Fruit fly (Drosophila melanogaster) whole organism, embryonic: Measurements from ENCODE around the gene CG32195.

ENCODE experiments used
- CG10209 ChIP-seq: fragments of 200-800 bp; sonication (Bioruptor generic); optimal IDR thresholded peaks from 3 replicates; lab custom pipeline; 2017; ENCODE audit warnings: missing biosample characterization, mild to moderate bottlenecking, missing genetic modification characterization, missing genetic modification reagents
- CG10267 ChIP-seq: fragments of 200-800 bp; sonication (Bioruptor generic); optimal IDR thresholded peaks from 2 replicates; lab custom pipeline; 2018; ENCODE audit warnings: missing biosample characterization, mild to moderate bottlenecking, missing genetic modification characterization, moderate library complexity
- CG10274 ChIP-seq: fragments of 200-800 bp; sonication (Bioruptor generic); optimal IDR thresholded peaks from 3 replicates; lab custom pipeline; 2017; ENCODE audit warnings: missing biosample characterization, mild to moderate bottlenecking, missing genetic modification characterization
- CG10565 ChIP-seq: fragments of 200-800 bp; sonication (Bioruptor generic); optimal IDR thresholded peaks from 3 replicates; lab custom pipeline; 2016; ENCODE audit warnings: missing biosample characterization, mild to moderate bottlenecking, missing genetic modification characterization
- CG12769 ChIP-seq: fragments of 200-800 bp; sonication (Bioruptor generic); optimal IDR thresholded peaks from 2 replicates; lab custom pipeline; 2019; ENCODE audit warnings: missing biosample characterization, mild to moderate bottlenecking, missing genetic modification characterization, moderate library complexity
- CG13287 ChIP-seq: fragments of 200-800 bp; sonication (Bioruptor generic); IDR thresholded peaks from 2 replicates; pipeline ENCODE4 v1.3.6; 2022; ENCODE audit warnings: missing biosample characterization, missing genetic modification characterization; ENCODE audit not compliant: partially characterized antibody
- CG1529 ChIP-seq: fragments of 200-800 bp; sonication (Bioruptor generic); optimal IDR thresholded peaks from 3 replicates; lab custom pipeline; 2018; ENCODE audit warnings: missing biosample characterization, missing genetic modification characterization
- CG15514 ChIP-seq: fragments of 200-800 bp; sonication (Bioruptor generic); optimal IDR thresholded peaks from 3 replicates; lab custom pipeline; 2017; ENCODE audit warnings: missing biosample characterization, missing genetic modification characterization, mild to moderate bottlenecking, moderate library complexity, missing genetic modification reagents
- CG16815 ChIP-seq: fragments of 200-800 bp; sonication (Bioruptor generic); optimal IDR thresholded peaks from 3 replicates; lab custom pipeline; 2017; ENCODE audit warnings: missing biosample characterization, mild to moderate bottlenecking, missing genetic modification characterization
- CG2678 ChIP-seq: fragments of 200-800 bp; sonication (Bioruptor generic); optimal IDR thresholded peaks from 3 replicates; lab custom pipeline; 2019; ENCODE audit warnings: missing biosample characterization, mild to moderate bottlenecking, missing genetic modification characterization, moderate library complexity
- CG3407 ChIP-seq: fragments of 200-800 bp; sonication (Bioruptor generic); optimal IDR thresholded peaks from 2 replicates; lab custom pipeline; 2018; ENCODE audit warnings: missing biosample characterization, mild to moderate bottlenecking, missing genetic modification characterization
- CG3838 ChIP-seq: fragments of 200-800 bp; sonication (Bioruptor generic); optimal IDR thresholded peaks from 3 replicates; lab custom pipeline; 2016; ENCODE audit warnings: missing biosample characterization, missing genetic modification characterization
- CG4282 ChIP-seq: fragments of 200-800 bp; sonication (Bioruptor generic); optimal IDR thresholded peaks from 2 replicates; lab custom pipeline; 2016; ENCODE audit warnings: missing biosample characterization, missing genetic modification characterization
- CG7271 ChIP-seq: fragments of 200-800 bp; sonication (Bioruptor generic); optimal IDR thresholded peaks from 2 replicates; lab custom pipeline; 2018; ENCODE audit warnings: missing biosample characterization, mild to moderate bottlenecking, missing genetic modification characterization, moderate library complexity
- CG8388 ChIP-seq: fragments of 200-800 bp; sonication (Bioruptor generic); optimal IDR thresholded peaks from 2 replicates; lab custom pipeline; 2019; ENCODE audit warnings: missing biosample characterization, mild to moderate bottlenecking, missing genetic modification characterization, moderate library complexity
- CoRest ChIP-seq: fragments of 200-800 bp; sonication (Bioruptor generic); optimal IDR thresholded peaks from 3 replicates; lab custom pipeline; 2018; ENCODE audit warnings: missing biosample characterization, mild to moderate bottlenecking, missing genetic modification characterization, moderate library complexity
- Dref ChIP-seq: fragments of 200-800 bp; sonication (Bioruptor generic); IDR thresholded peaks from 2 replicates; pipeline ENCODE4 v1.3.6; 2022; ENCODE audit warnings: missing biosample characterization, missing genetic modification characterization
- H2.0 ChIP-seq: fragments of 200-800 bp; sonication (Bioruptor generic); IDR thresholded peaks from 2 replicates; pipeline ENCODE4 v1.3.6; 2022; ENCODE audit warnings: missing biosample characterization, missing genetic modification characterization
- HmgZ ChIP-seq: fragments of 200-800 bp; sonication (Bioruptor generic); optimal IDR thresholded peaks from 2 replicates; lab custom pipeline; 2018; ENCODE audit warnings: missing biosample characterization, mild to moderate bottlenecking, missing genetic modification characterization
- Hmx ChIP-seq: fragments of 200-800 bp; sonication (Bioruptor generic); optimal IDR thresholded peaks from 2 replicates; lab custom pipeline; 2016; ENCODE audit warnings: missing biosample characterization, missing genetic modification characterization
- Lhr ChIP-seq: fragments of 200-800 bp; sonication (Bioruptor generic); optimal IDR thresholded peaks from 3 replicates; lab custom pipeline; 2017; ENCODE audit warnings: mild to moderate bottlenecking, missing biosample characterization, missing genetic modification reagents, missing genetic modification characterization
- Lim3 ChIP-seq: fragments of 200-800 bp; sonication (Bioruptor generic); IDR thresholded peaks from 2 replicates; pipeline ENCODE4 v1.3.6; 2022; ENCODE audit warnings: missing biosample characterization, missing genetic modification characterization
- Mad ChIP-seq: fragments of 200-800 bp; sonication (Bioruptor generic); optimal IDR thresholded peaks from 2 replicates; lab custom pipeline; 2016; ENCODE audit warnings: missing biosample characterization, missing genetic modification characterization
- PHDP ChIP-seq: fragments of 200-800 bp; sonication (Bioruptor generic); optimal IDR thresholded peaks from 3 replicates; lab custom pipeline; 2018; ENCODE audit warnings: missing biosample characterization, mild to moderate bottlenecking, missing genetic modification characterization, moderate library complexity
- Ravus ChIP-seq: fragments of 200-800 bp; sonication (Bioruptor generic); IDR thresholded peaks from 2 replicates; pipeline ENCODE4 v1.3.6; 2022; ENCODE audit warnings: missing biosample characterization, missing genetic modification characterization
- Trl ChIP-seq, 3 experiments: fragments of >200 bp in 2 of 3; fragments of 200-800 bp in 1 of 3; sonication (Bioruptor generic) in 1 of 3; optimal IDR thresholded peaks; 2 replicates in 1 of 3; 3 replicates in 2 of 3; lab custom pipeline; 2016 to 2017; ENCODE audit warnings: missing biosample characterization in 1 of 3, missing genetic modification characterization in 1 of 3
- al ChIP-seq: fragments of 200-800 bp; sonication (Bioruptor generic); IDR thresholded peaks from 2 replicates; pipeline ENCODE4 v1.3.6; 2022; ENCODE audit warnings: missing biosample characterization, missing genetic modification characterization
- ase ChIP-seq: fragments of 200-800 bp; sonication (Bioruptor generic); IDR thresholded peaks from 3 replicates; pipeline ENCODE4 v1.3.6; 2022; ENCODE audit warnings: missing biosample characterization, missing genetic modification characterization
- az2 ChIP-seq: fragments of 200-800 bp; sonication (Bioruptor generic); optimal IDR thresholded peaks from 3 replicates; lab custom pipeline; 2016; ENCODE audit warnings: missing biosample characterization, missing genetic modification characterization
- ci ChIP-seq: fragments of 200-800 bp; sonication (Bioruptor generic); IDR thresholded peaks from 3 replicates; pipeline ENCODE4 v1.3.6; 2022; ENCODE audit warnings: missing biosample characterization, missing genetic modification characterization
- cwo ChIP-seq: fragments of 200-800 bp; sonication (Bioruptor generic); optimal IDR thresholded peaks from 3 replicates; lab custom pipeline; 2017; ENCODE audit warnings: missing biosample characterization, missing genetic modification characterization, mild to moderate bottlenecking, moderate library complexity, missing genetic modification reagents
- dimm ChIP-seq: fragments of 200-800 bp; sonication (Bioruptor generic); IDR thresholded peaks from 2 replicates; pipeline ENCODE4 v1.3.6; 2022; ENCODE audit warnings: missing biosample characterization, missing genetic modification characterization
- emc ChIP-seq: fragments of 200-800 bp; sonication (Bioruptor generic); optimal IDR thresholded peaks from 2 replicates; lab custom pipeline; 2016; ENCODE audit warnings: missing biosample characterization, missing genetic modification characterization
- eyg ChIP-seq: fragments of 200-800 bp; sonication (Bioruptor generic); optimal IDR thresholded peaks from 3 replicates; lab custom pipeline; 2016; ENCODE audit warnings: missing biosample characterization, missing genetic modification characterization
- gcm ChIP-seq: fragments of 200-800 bp; sonication (Bioruptor generic); optimal IDR thresholded peaks from 2 replicates; lab custom pipeline; 2019; ENCODE audit warnings: missing biosample characterization, mild to moderate bottlenecking, missing genetic modification characterization, moderate library complexity
- her ChIP-seq: fragments of 200-800 bp; sonication (Bioruptor generic); optimal IDR thresholded peaks from 2 replicates; lab custom pipeline; 2016; ENCODE audit warnings: missing biosample characterization, missing genetic modification characterization
- knrl ChIP-seq: fragments of 200-800 bp; sonication (Bioruptor generic); IDR thresholded peaks from 3 replicates; pipeline ENCODE4 v1.3.6; 2022; ENCODE audit warnings: missing biosample characterization, missing genetic modification characterization; ENCODE audit not compliant: partially characterized antibody
- lilli ChIP-seq: fragments of 200-800 bp; sonication (Bioruptor generic); optimal IDR thresholded peaks from 3 replicates; lab custom pipeline; 2016; ENCODE audit warnings: missing biosample characterization, missing genetic modification characterization
- lola ChIP-seq, 3 experiments: fragments of >200 bp in 2 of 3; fragments of 200-800 bp in 1 of 3; sonication (Bioruptor generic) in 1 of 3; optimal IDR thresholded peaks; 2 replicates each; lab custom pipeline; 2017 to 2019; ENCODE audit warnings: missing biosample characterization in 3 of 3, missing genetic modification characterization in 3 of 3, mild to moderate bottlenecking in 1 of 3, moderate library complexity in 1 of 3
- maf-S ChIP-seq: fragments of 200-800 bp; sonication (Bioruptor generic); optimal IDR thresholded peaks from 2 replicates; lab custom pipeline; 2016; ENCODE audit warnings: missing biosample characterization, missing genetic modification characterization
- onecut ChIP-seq: fragments of 200-800 bp; sonication (Bioruptor generic); IDR thresholded peaks from 2 replicates; pipeline ENCODE4 v1.3.6; 2022; ENCODE audit warnings: missing biosample characterization, missing genetic modification characterization
- pros ChIP-seq: fragments of 200-800 bp; sonication (Bioruptor generic); optimal IDR thresholded peaks from 3 replicates; lab custom pipeline; 2019; ENCODE audit warnings: missing biosample characterization, mild to moderate bottlenecking, missing genetic modification characterization, moderate library complexity
- run ChIP-seq: fragments of 200-800 bp; sonication (Bioruptor generic); optimal IDR thresholded peaks from 3 replicates; lab custom pipeline; 2018; ENCODE audit warnings: missing biosample characterization, mild to moderate bottlenecking, missing genetic modification characterization
- sens-2 ChIP-seq: fragments of 200-800 bp; sonication (Bioruptor generic); IDR thresholded peaks from 2 replicates; pipeline ENCODE4 v1.3.6; 2022; ENCODE audit warnings: missing biosample characterization, missing genetic modification characterization
- ssp ChIP-seq: fragments of 200-800 bp; sonication (Bioruptor generic); IDR thresholded peaks from 2 replicates; pipeline ENCODE4 v1.3.6; 2022; ENCODE audit warnings: missing biosample characterization, missing genetic modification characterization
- trem ChIP-seq: fragments of 200-800 bp; optimal IDR thresholded peaks from 3 replicates; lab custom pipeline; 2019; ENCODE audit warnings: missing biosample characterization, mild to moderate bottlenecking, missing genetic modification characterization, moderate library complexity
- ttk ChIP-seq: fragments of 200-800 bp; sonication (Bioruptor generic); IDR thresholded peaks from 2 replicates; pipeline ENCODE4 v2.1.2; 2022; ENCODE audit warnings: missing biosample characterization, missing genetic modification characterization
- tx ChIP-seq: fragments of 200-800 bp; sonication (Bioruptor generic); optimal IDR thresholded peaks from 2 replicates; lab custom pipeline; 2016; ENCODE audit warnings: missing biosample characterization, missing genetic modification characterization
- yki ChIP-seq: fragments of >200 bp; optimal IDR thresholded peaks from 3 replicates; lab custom pipeline; 2018
- zen2 ChIP-seq: fragments of 200-800 bp; sonication (Bioruptor generic); IDR thresholded peaks from 3 replicates; pipeline ENCODE4 v1.3.6; 2022; ENCODE audit warnings: missing biosample characterization, missing genetic modification characterization; ENCODE audit not compliant: partially characterized antibody
- zf30C ChIP-seq: fragments of 200-800 bp; sonication (Bioruptor generic); optimal IDR thresholded peaks from 3 replicates; lab custom pipeline; 2018; ENCODE audit warnings: missing biosample characterization, mild to moderate bottlenecking, missing genetic modification characterization

Gene CG32195

dm6 chr3L:18062959-18063510, 49.7 kb upstream of the CG32195 start (continued):
- TF ChIP-seq onecut (GFP tag; lab: Robert Waterston, UW) = no peak
- TF ChIP-seq CoRest (tag; lab: Kevin White, UChicago) = peak; percentile 60
- TF ChIP-seq gcm (GFP tag; lab: Kevin White, UChicago) = peak; percentile 19
- no peak for TF ChIP-seq CG2678 (tag; lab: Kevin White, UChicago)
- TF ChIP-seq zen2 (GFP tag; lab: Robert Waterston, UW) = no peak
- no peak for TF ChIP-seq CG12769 (tag; lab: Kevin White, UChicago)
- no peak for TF ChIP-seq Lim3 (GFP tag; lab: Robert Waterston, UW)
- no peak for TF ChIP-seq eyg
- TF ChIP-seq HmgZ (tag; lab: Kevin White, UChicago) = no peak
- peak; percentile 27 for TF ChIP-seq cwo
- no peak for TF ChIP-seq CG15514
- TF ChIP-seq ci (GFP tag; lab: Robert Waterston, UW) = no peak
- no peak for TF ChIP-seq CG3838 (GFP tag; lab: Kevin White, UChicago)
- TF ChIP-seq Lhr (GFP tag; lab: Kevin White, UChicago) = no peak
- TF ChIP-seq CG1529 (GFP tag; lab: Kevin White, UChicago) = no peak
- TF ChIP-seq dimm = no peak
- no peak for TF ChIP-seq maf-S
- peak; percentile 26 for TF ChIP-seq zf30C (GFP tag; lab: Kevin White, UChicago)
- TF ChIP-seq PHDP = no peak
- TF ChIP-seq CG8388 = peak; percentile 17
- no peak for TF ChIP-seq Hmx (GFP tag; lab: Kevin White, UChicago)
- TF ChIP-seq sens-2 (GFP tag; lab: Robert Waterston, UW) = no peak
- no peak for TF ChIP-seq CG3407 (GFP tag; lab: Kevin White, UChicago)
- TF ChIP-seq Dref = no peak
- TF ChIP-seq Mad (GFP tag; lab: Kevin White, UChicago) = no peak
- TF ChIP-seq knrl = no peak
- no peak for TF ChIP-seq tx
- TF ChIP-seq CG13287 (GFP tag; lab: Robert Waterston, UW) = peak; percentile 25; the same call in 1 of the 2 replicates
- TF ChIP-seq her = no peak
- TF ChIP-seq H2.0 (GFP tag; lab: Robert Waterston, UW) = no peak
- TF ChIP-seq ttk (GFP tag; lab: Robert Waterston, UW) = no peak
- TF ChIP-seq Ravus (GFP tag; lab: Robert Waterston, UW) = no peak
- TF ChIP-seq ase = no peak
- no peak for TF ChIP-seq CG7271 (tag; lab: Kevin White, UChicago)
- no peak for TF ChIP-seq al (GFP tag; lab: Robert Waterston, UW)
- TF ChIP-seq CG10274 (GFP tag; lab: Kevin White, UChicago) = no peak
- TF ChIP-seq trem (tag; lab: Kevin White, UChicago) = no peak
- peak; percentile 28 for TF ChIP-seq az2 (GFP tag; lab: Kevin White, UChicago)
- TF ChIP-seq lilli (GFP tag; lab: Kevin White, UChicago) = no peak
- no peak for TF ChIP-seq ssp (GFP tag; lab: Robert Waterston, UW)
- TF ChIP-seq CG10565 (GFP tag; lab: Kevin White, UChicago) = no peak
- peak; percentile 78 to 84 for TF ChIP-seq Trl (optimal IDR thresholded peaks at IDR 0.05; lab: Kevin White, UChicago)
- no peak for TF ChIP-seq Trl (GFP tag; optimal IDR thresholded peaks at IDR 0.05; lab: Kevin White, UChicago)
- TF ChIP-seq lola (GFP tag; optimal IDR thresholded peaks at IDR 0.05; lab: Kevin White, UChicago) = peak in 1 of 3 experiments; percentile 46
- no peak for TF ChIP-seq CG4282 (GFP tag; lab: Kevin White, UChicago)
- TF ChIP-seq yki (lab: Kevin White, UChicago) = peak; percentile 60
- TF ChIP-seq CG10209 (GFP tag; lab: Kevin White, UChicago) = no peak
- TF ChIP-seq emc (GFP tag; lab: Kevin White, UChicago) = no peak
- no peak for TF ChIP-seq CG16815 (GFP tag; lab: Kevin White, UChicago)
- no peak for TF ChIP-seq run (tag; lab: Kevin White, UChicago)
- peak; percentile 45 for TF ChIP-seq CG10267 (tag; lab: Kevin White, UChicago)
- TF ChIP-seq pros (GFP tag; lab: Kevin White, UChicago) = no peak
